Worm (Caenorhabditis elegans): ENCODE measurements around the gene Y38C1AA.6.

Gene Y38C1AA.6

ce11 chrIV:204998-205397 lies 42.4 kb downstream of the Y38C1AA.6 start, which contains the start of gene coa-1:
Gene coa-1, plus strand, starts transcription at chrIV:205298.
- TF ChIP-seq unc-62 (GFP tag; optimal IDR thresholded peaks at IDR 0.05): no peak

- TF ChIP-seq unc-62 (GFP tag; optimal IDR thresholded peaks at IDR 0.05): no peak
These were observed 45.3 kb downstream of the Y38C1AA.6 start, which contains the start of gene Y38C1AA.1 for ce11 chrIV:207885-208284. Gene Y38C1AA.1, plus strand, starts transcription at chrIV:208185.

ce11 chrIV:210591-210990 lies 48.0 kb downstream of the Y38C1AA.6 start:
- no peak for TF ChIP-seq unc-62 (GFP tag; optimal IDR thresholded peaks at IDR 0.05)

Measured in whole organism, dauer.